Worm (Caenorhabditis elegans) whole organism, young adult: ENCODE data around the gene rpl-7A.

ENCODE experiments used
- B0019.2 ChIP-seq: fragments of 200-800 bp; sonication (Bioruptor generic); conservative IDR thresholded peaks from 2 replicates; pipeline ENCODE4 v1.3.6; 2022; ENCODE audit warnings: missing genetic modification reagents, missing genetic modification characterization, missing compliant biosample characterization
- B0035.1 ChIP-seq: sonication (generic microtip); optimal IDR thresholded peaks from 2 replicates; lab custom pipeline; 2016; ENCODE audit warnings: missing genetic modification characterization, mild to moderate bottlenecking, missing compliant biosample characterization, missing genotype, missing genetic modification reagents
- B0336.3 ChIP-seq: fragments of 200-800 bp; sonication (Bioruptor generic); IDR thresholded peaks from 2 replicates; pipeline ENCODE4 v1.3.6; 2022; ENCODE audit warnings: missing genetic modification characterization, missing compliant biosample characterization
- C06A6.2 ChIP-seq: fragments of 200-800 bp; sonication (Bioruptor generic); conservative IDR thresholded peaks from 2 replicates; pipeline ENCODE4 v1.3.6; 2022; ENCODE audit warnings: missing genetic modification characterization, missing compliant biosample characterization
- D2030.7 ChIP-seq: fragments of 200-800 bp; sonication (Bioruptor generic); IDR thresholded peaks from 2 replicates; pipeline ENCODE4 v1.3.6; 2022; ENCODE audit warnings: missing genetic modification reagents, missing genetic modification characterization, missing compliant biosample characterization
- F22D6.2 ChIP-seq: sonication (generic microtip); optimal IDR thresholded peaks from 2 replicates; lab custom pipeline; 2016; ENCODE audit warnings: mild to moderate bottlenecking, missing genetic modification characterization, missing compliant biosample characterization
- F37B4.10 ChIP-seq: fragments of 200-800 bp; sonication (Bioruptor generic); IDR thresholded peaks from 2 replicates; pipeline ENCODE4 v1.3.6; 2022; ENCODE audit warnings: missing genetic modification characterization, missing compliant biosample characterization
- K11D2.4 ChIP-seq: fragments of 200-800 bp; sonication (Bioruptor generic); IDR thresholded peaks from 2 replicates; pipeline ENCODE4 v1.3.6; 2022; ENCODE audit warnings: missing genetic modification reagents, missing genetic modification characterization, missing compliant biosample characterization
- Y53G8AR.9 ChIP-seq: fragments of 200-800 bp; sonication (Bioruptor generic); conservative IDR thresholded peaks from 2 replicates; pipeline ENCODE4 v1.3.6; 2022; ENCODE audit warnings: missing genetic modification reagents, missing genetic modification characterization, missing compliant biosample characterization
- Y56A3A.18 ChIP-seq: fragments of 200-800 bp; sonication (Bioruptor generic); IDR thresholded peaks from 2 replicates; pipeline ENCODE4 v1.3.6; 2022; ENCODE audit warnings: missing genetic modification reagents, missing genetic modification characterization, missing compliant biosample characterization
- ZK185.1 ChIP-seq: sonication (generic microtip); optimal IDR thresholded peaks from 2 replicates; lab custom pipeline; 2016; ENCODE audit warnings: mild to moderate bottlenecking, missing genetic modification characterization, missing compliant biosample characterization; ENCODE audit not compliant: poor library complexity, severe bottlenecking
- athp-1 ChIP-seq: sonication (generic microtip); optimal IDR thresholded peaks from 2 replicates; lab custom pipeline; 2017; ENCODE audit warnings: mild to moderate bottlenecking, missing genetic modification characterization, missing compliant biosample characterization
- cebp-1 ChIP-seq, 2 experiments: fragments of 200-800 bp in 1 of 2; sonication (Bioruptor generic) in 1 of 2; sonication (generic microtip) in 1 of 2; IDR thresholded peaks in 1 of 2; optimal IDR thresholded peaks in 1 of 2; 2 replicates each; pipeline versions ENCODE4 v1.3.6 to Lab custom; 2017 to 2022; ENCODE audit warnings: missing compliant biosample characterization in 2 of 2, missing genetic modification characterization in 2 of 2, mild to moderate bottlenecking in 1 of 2, missing genetic modification reagents in 1 of 2, moderate library complexity in 1 of 2
- ceh-27 ChIP-seq: fragments of 200-800 bp; sonication (Bioruptor generic); optimal IDR thresholded peaks from 2 replicates; lab custom pipeline; 2018; ENCODE audit warnings: mild to moderate bottlenecking, missing genetic modification characterization, moderate library complexity, missing compliant biosample characterization
- chd-7 ChIP-seq: sonication (generic microtip); optimal IDR thresholded peaks from 2 replicates; lab custom pipeline; 2016; ENCODE audit warnings: mild to moderate bottlenecking, missing genetic modification characterization, moderate library complexity, missing compliant biosample characterization
- egl-44 ChIP-seq: fragments of 200-800 bp; sonication (Bioruptor generic); IDR thresholded peaks from 2 replicates; pipeline ENCODE4 v1.3.6; 2022; ENCODE audit warnings: missing genetic modification reagents, missing genetic modification characterization, missing compliant biosample characterization
- egrh-3 ChIP-seq: fragments of 200-800 bp; sonication (Bioruptor generic); IDR thresholded peaks from 2 replicates; pipeline ENCODE4 v1.3.6; 2022; ENCODE audit warnings: missing genetic modification reagents, missing genetic modification characterization, missing compliant biosample characterization
- ets-4 ChIP-seq: fragments of 200-800 bp; sonication (Bioruptor generic); optimal IDR thresholded peaks from 2 replicates; lab custom pipeline; 2018; ENCODE audit warnings: mild to moderate bottlenecking, missing genetic modification characterization, missing compliant biosample characterization
- gei-17 ChIP-seq: fragments of 200-800 bp; sonication (Bioruptor generic); optimal IDR thresholded peaks from 2 replicates; lab custom pipeline; 2018; ENCODE audit warnings: mild to moderate bottlenecking, missing genetic modification characterization, missing compliant biosample characterization
- hlh-26 ChIP-seq: fragments of 200-800 bp; sonication (Bioruptor generic); conservative IDR thresholded peaks from 2 replicates; pipeline ENCODE4 v1.3.6; 2022; ENCODE audit warnings: missing genetic modification reagents, missing genetic modification characterization, missing compliant biosample characterization
- hmg-1.2 ChIP-seq: fragments of 200-800 bp; sonication (Bioruptor generic); IDR thresholded peaks from 2 replicates; pipeline ENCODE4 v1.3.6; 2022; ENCODE audit warnings: missing genetic modification reagents, missing genetic modification characterization, missing compliant biosample characterization
- hrde-1 ChIP-seq: sonication (generic microtip); optimal IDR thresholded peaks from 2 replicates; lab custom pipeline; 2016; ENCODE audit warnings: missing genetic modification characterization, mild to moderate bottlenecking, missing compliant biosample characterization, moderate library complexity, missing genotype, missing genetic modification reagents, borderline replicate concordance
- lin-26 ChIP-seq: fragments of 200-800 bp; sonication (Bioruptor generic); IDR thresholded peaks from 2 replicates; pipeline ENCODE4 v1.3.6; 2022; ENCODE audit warnings: missing genetic modification reagents, missing genetic modification characterization, missing compliant biosample characterization
- lin-40 ChIP-seq: sonication (generic microtip); optimal IDR thresholded peaks from 2 replicates; lab custom pipeline; 2016; ENCODE audit warnings: missing genetic modification characterization, mild to moderate bottlenecking, missing compliant biosample characterization, missing genotype, missing genetic modification reagents
- lin-54 ChIP-seq: fragments of 200-800 bp; sonication (Bioruptor generic); optimal IDR thresholded peaks from 2 replicates; lab custom pipeline; 2018; ENCODE audit warnings: mild to moderate bottlenecking, missing genetic modification characterization, missing compliant biosample characterization
- lsl-1 ChIP-seq: fragments of 200-800 bp; sonication (Bioruptor generic); optimal IDR thresholded peaks from 2 replicates; lab custom pipeline; 2018; ENCODE audit warnings: mild to moderate bottlenecking, missing genetic modification characterization, moderate library complexity, missing compliant biosample characterization
- madf-3 ChIP-seq: fragments of 200-800 bp; sonication (Bioruptor generic); IDR thresholded peaks from 2 replicates; pipeline ENCODE4 v1.3.6; 2022; ENCODE audit warnings: missing genetic modification reagents, missing genetic modification characterization, missing compliant biosample characterization
- madf-6 ChIP-seq: fragments of 200-800 bp; sonication (Bioruptor generic); IDR thresholded peaks from 2 replicates; pipeline ENCODE4 v1.3.6; 2022; ENCODE audit warnings: missing genetic modification reagents, missing genetic modification characterization, missing compliant biosample characterization
- mel-28 ChIP-seq: sonication (generic microtip); optimal IDR thresholded peaks from 2 replicates; lab custom pipeline; 2016; ENCODE audit warnings: borderline replicate concordance, mild to moderate bottlenecking, missing genetic modification characterization, missing compliant biosample characterization
- nhr-27 ChIP-seq: fragments of 200-800 bp; sonication (Bioruptor generic); optimal IDR thresholded peaks from 2 replicates; lab custom pipeline; 2018; ENCODE audit warnings: mild to moderate bottlenecking, missing genetic modification characterization, moderate library complexity, missing compliant biosample characterization
- pbrm-1 ChIP-seq: fragments of 200-800 bp; sonication (Bioruptor generic); IDR thresholded peaks from 2 replicates; pipeline ENCODE4 v1.3.6; 2022; ENCODE audit warnings: missing genetic modification reagents, missing genetic modification characterization, missing compliant biosample characterization
- snpc-1.3 ChIP-seq: sonication (generic microtip); optimal IDR thresholded peaks from 2 replicates; lab custom pipeline; 2017; ENCODE audit warnings: missing genetic modification characterization, mild to moderate bottlenecking, missing compliant biosample characterization, antibody characterized with exemption, moderate library complexity, missing genotype, missing genetic modification reagents; ENCODE audit not compliant: insufficient read depth
- somi-1 ChIP-seq: fragments of 200-800 bp; sonication (Bioruptor generic); optimal IDR thresholded peaks from 2 replicates; lab custom pipeline; 2018; ENCODE audit warnings: mild to moderate bottlenecking, missing genetic modification characterization, missing compliant biosample characterization
- zfh-2 ChIP-seq: fragments of 200-800 bp; sonication (Bioruptor generic); conservative IDR thresholded peaks from 2 replicates; pipeline ENCODE4 v1.3.6; 2022; ENCODE audit warnings: missing genetic modification reagents, missing genetic modification characterization, missing compliant biosample characterization
- ztf-18 ChIP-seq: sonication (generic microtip); optimal IDR thresholded peaks from 2 replicates; lab custom pipeline; 2016; ENCODE audit warnings: missing genotype, mild to moderate bottlenecking, missing genetic modification characterization, missing compliant biosample characterization

The rpl-7A gene

ce11 chrIV:4400350-4401326 lies 10.2 kb upstream of the rpl-7A start, which contains the start of gene Y24D9A.6 (continued):
- TF ChIP-seq chd-7 (tag; lab: Kevin White, UChicago) = peak; percentile 60
- TF ChIP-seq C06A6.2 (GFP tag; lab: Robert Waterston, UW) = peak; percentile 73
- TF ChIP-seq ceh-27 (GFP tag; lab: Kevin White, UChicago) = peak; percentile 68
- TF ChIP-seq F22D6.2 (tag; lab: Kevin White, UChicago) = no peak
- 0 out of 2 replicates have a peak, but pooled peaks have one; percentile 30 for TF ChIP-seq pbrm-1
- no peak for TF ChIP-seq ztf-18 (tag; lab: Kevin White, UChicago)
- TF ChIP-seq lin-26 (GFP tag; lab: Robert Waterston, UW) = 0 out of 2 replicates have a peak, but pooled peaks have one; percentile 33
- no peak for TF ChIP-seq hlh-26 (GFP tag; lab: Robert Waterston, UW)
- TF ChIP-seq madf-3 = no peak
- TF ChIP-seq egl-44 (GFP tag; lab: Robert Waterston, UW) = no peak
- no peak for TF ChIP-seq lin-54
- TF ChIP-seq ets-4 (GFP tag; lab: Kevin White, UChicago) = no peak
- no peak for TF ChIP-seq hrde-1 (tag; lab: Kevin White, UChicago)
- TF ChIP-seq hmg-1.2 (GFP tag; lab: Robert Waterston, UW) = peak; percentile 63
- TF ChIP-seq gei-17 (GFP tag; lab: Kevin White, UChicago) = no peak
- peak; percentile 33; the same call in 1 of the 2 replicates for TF ChIP-seq egrh-3 (GFP tag; lab: Robert Waterston, UW)
- TF ChIP-seq B0019.2 = no peak
- peak; percentile 26 for TF ChIP-seq athp-1 (tag; lab: Kevin White, UChicago)
- TF ChIP-seq zfh-2 (GFP tag; lab: Robert Waterston, UW) = peak; percentile 58
- TF ChIP-seq somi-1 (GFP tag; lab: Kevin White, UChicago) = peak; percentile 84
- 0 out of 2 replicates have a peak, but pooled peaks have one; percentile 31 for TF ChIP-seq Y53G8AR.9 (GFP tag; lab: Robert Waterston, UW)
- no peak for TF ChIP-seq mel-28 (tag; lab: Kevin White, UChicago)
- peak; percentile 73 for TF ChIP-seq lin-40 (tag; lab: Kevin White, UChicago)
- no peak for TF ChIP-seq D2030.7 (GFP tag; lab: Robert Waterston, UW)
- no peak for TF ChIP-seq nhr-27 (tag; lab: Kevin White, UChicago)
- TF ChIP-seq K11D2.4 (GFP tag; lab: Robert Waterston, UW) = no peak
- TF ChIP-seq B0035.1 (tag; lab: Kevin White, UChicago) = no peak
- no peak for TF ChIP-seq F37B4.10 (GFP tag; lab: Robert Waterston, UW)
- peak; percentile 19; the same call in 1 of the 2 replicates for TF ChIP-seq madf-6 (GFP tag; lab: Robert Waterston, UW)
- TF ChIP-seq lsl-1 (GFP tag; lab: Kevin White, UChicago) = no peak
- TF ChIP-seq snpc-1.3 (tag; lab: Kevin White, UChicago) = no peak
- TF ChIP-seq B0336.3 (GFP tag; lab: Robert Waterston, UW) = peak; percentile 45; the same call in 1 of the 2 replicates
- TF ChIP-seq Y56A3A.18 (GFP tag; lab: Robert Waterston, UW) = no peak
- TF ChIP-seq cebp-1 (GFP tag; IDR thresholded peaks at IDR 0.05; lab: Robert Waterston, UW) = no peak
- peak; percentile 43 for TF ChIP-seq cebp-1 (tag; optimal IDR thresholded peaks at IDR 0.05; lab: Kevin White, UChicago)
- TF ChIP-seq ZK185.1 (tag; lab: Kevin White, UChicago) = no peak
